Worm (Caenorhabditis elegans) whole organism, L4/young adult: ENCODE data around the gene hrg-5.

Experiments used
- W03F9.2 ChIP-seq: fragments of 150-350 bp; optimal IDR thresholded peaks from 2 replicates; lab custom pipeline; 2014; ENCODE audit warnings: missing biosample characterization, missing genetic modification characterization
- him-1 ChIP-seq: sonication (generic microtip); optimal IDR thresholded peaks from 2 replicates; lab custom pipeline; 2016; ENCODE audit warnings: missing genotype, missing genetic modification reagents, missing genetic modification characterization, missing compliant biosample characterization

ce11 chrIV:11019962-11020550, 9.2 kb downstream of the hrg-5 start, which contains the start of gene F13H10.8:
- TF ChIP-seq him-1 (tag; lab: Kevin White, UChicago) (no peak), W03F9.2 (tag; lab: Kevin White, UChicago) (peak; percentile 61)
